Fruit fly (Drosophila melanogaster): ENCODE data around the gene GC1.

The GC1 gene

DNA sequence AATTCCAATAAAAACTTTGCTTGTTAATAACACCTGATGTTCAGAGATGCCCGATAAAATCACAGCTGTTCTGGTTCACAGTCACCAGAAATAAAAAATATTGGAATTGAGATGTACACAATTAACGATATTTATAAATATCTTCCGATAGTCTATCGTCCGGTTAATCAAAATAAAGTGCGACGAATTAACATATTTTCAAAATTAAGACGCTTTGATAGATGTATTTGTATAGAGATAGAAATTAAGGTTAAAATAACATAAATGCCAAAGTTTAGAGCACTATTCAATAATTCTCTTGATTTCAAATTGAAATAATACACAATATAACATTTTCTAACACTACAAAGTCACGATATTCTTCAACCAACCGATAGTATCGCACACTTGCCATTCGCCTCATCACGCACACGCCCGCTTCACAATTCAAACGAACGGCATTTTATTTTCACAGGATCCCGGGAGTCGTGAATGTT lies 4.7 kb upstream of the GC1 start, which contains the start of the genes CG3281 and aurA (continued):
- TF ChIP-seq CG10565 (GFP tag; optimal IDR thresholded peaks at IDR 0.05) (peak; percentile 20), Kr (GFP tag; optimal IDR thresholded peaks at IDR 0.05) (no peak), slou (GFP tag; optimal IDR thresholded peaks at IDR 0.05) (peak; percentile 76), sima (GFP tag; optimal IDR thresholded peaks at IDR 0.05) (no peak), NK7.1 (GFP tag; optimal IDR thresholded peaks at IDR 0.05) (no peak), otp (GFP tag; IDR thresholded peaks at IDR 0.05) (no peak), YL-1 (GFP tag; optimal IDR thresholded peaks at IDR 0.05) (peak; percentile 68), row (GFP tag; IDR thresholded peaks at IDR 0.05) (peak; percentile 95), CG4617 (GFP tag; optimal IDR thresholded peaks at IDR 0.05; ENCODE audit: borderline replicate concordance) (peak; percentile 71), vnd (GFP tag; IDR thresholded peaks at IDR 0.05; ENCODE audit: partially characterized antibody) (peak; percentile 97), CG1832 (GFP tag; optimal IDR thresholded peaks at IDR 0.05) (no peak), yki (optimal IDR thresholded peaks at IDR 0.05) (peak; percentile 48), CG18599 (GFP tag; optimal IDR thresholded peaks at IDR 0.05) (peak; percentile 51), CG14441 (GFP tag; IDR thresholded peaks at IDR 0.05) (no peak; the same call in 1 of the 2 replicates), CG9876 (GFP tag; optimal IDR thresholded peaks at IDR 0.05) (peak; percentile 68), Dek (tag; optimal IDR thresholded peaks at IDR 0.05) (peak; percentile 60), E2f2 (GFP tag; IDR thresholded peaks at IDR 0.05) (peak; percentile 89), pho (GFP tag; optimal IDR thresholded peaks at IDR 0.05) (peak; percentile 89), CG31388 (GFP tag; optimal IDR thresholded peaks at IDR 0.05) (no peak), maf-S (GFP tag; optimal IDR thresholded peaks at IDR 0.05) (peak; percentile 71), BEAF-32 (GFP tag; optimal IDR thresholded peaks at IDR 0.05) (peak; percentile 100), CG18011 (GFP tag; optimal IDR thresholded peaks at IDR 0.05) (peak; percentile 47), ind (GFP tag; optimal IDR thresholded peaks at IDR 0.05) (peak; percentile 76), Antp (GFP tag; optimal IDR thresholded peaks at IDR 0.05) (peak; percentile 72), H2.0 (GFP tag; IDR thresholded peaks at IDR 0.05) (0 out of 2 replicates have a peak, but pooled peaks have one; percentile 24), CG31224 (GFP tag; IDR thresholded peaks at IDR 0.05) (peak; percentile 18; the same call in 1 of the 2 replicates), Rfx (GFP tag; IDR thresholded peaks at IDR 0.05) (peak; percentile 76), CG10209 (GFP tag; optimal IDR thresholded peaks at IDR 0.05) (peak; percentile 56), CG15601 (tag; optimal IDR thresholded peaks at IDR 0.05) (peak; percentile 57), so (GFP tag; IDR thresholded peaks at IDR 0.05) (no peak), CG1792 (GFP tag; optimal IDR thresholded peaks at IDR 0.05) (peak; percentile 66), Six4 (GFP tag; optimal IDR thresholded peaks at IDR 0.05) (peak; percentile 59), crol (GFP tag; IDR thresholded peaks at IDR 0.05) (0 out of 2 replicates have a peak, but pooled peaks have one; percentile 9), CG17568 (GFP tag; optimal IDR thresholded peaks at IDR 0.05) (no peak), sna (GFP tag; IDR thresholded peaks at IDR 0.05; ENCODE audit: partially characterized antibody) (peak; percentile 99), prd (optimal IDR thresholded peaks at IDR 0.05) (no peak), prd (GFP tag; IDR thresholded peaks at IDR 0.05) (peak; percentile 74), insv (GFP tag; optimal IDR thresholded peaks at IDR 0.05) (peak in 1 of 2 experiments; percentile 33), Max (GFP tag; optimal IDR thresholded peaks at IDR 0.05) (peak; percentile 69), CG7928 (GFP tag; optimal IDR thresholded peaks at IDR 0.05) (peak; percentile 7), CG12299 (tag; optimal IDR thresholded peaks at IDR 0.05) (peak; percentile 10), Bdp1 (GFP tag; optimal IDR thresholded peaks at IDR 0.05) (peak; percentile 47), CG11456 (GFP tag; IDR thresholded peaks at IDR 0.05) (0 out of 3 replicates have a peak, but pooled peaks have one; percentile 64), pan (optimal IDR thresholded peaks at IDR 0.05) (no peak), pan (GFP tag; optimal IDR thresholded peaks at IDR 0.05 in 1 of 2, IDR thresholded peaks at IDR 0.05 in 1 of 2) (peak in 1 of 2 experiments; percentile 40), Taf1 (GFP tag; IDR thresholded peaks at IDR 0.05) (0 out of 2 replicates have a peak, but pooled peaks have one; percentile 33), Tbp (GFP tag; optimal IDR thresholded peaks at IDR 0.05) (peak; percentile 25), CG33557 (GFP tag; optimal IDR thresholded peaks at IDR 0.05) (peak; percentile 62), HmgD (GFP tag; optimal IDR thresholded peaks at IDR 0.05) (peak; percentile 64), fd102C (GFP tag; optimal IDR thresholded peaks at IDR 0.05) (no peak), Meics (GFP tag; optimal IDR thresholded peaks at IDR 0.05) (peak; percentile 61)
